Worm (Caenorhabditis elegans) whole organism, L1 larva: ENCODE measurements around the gene henn-1.

ENCODE experiments used
- C16A3.4 ChIP-seq: fragments of 150-350 bp; optimal IDR thresholded peaks from 2 replicates; lab custom pipeline; 2014; ENCODE audit warnings: missing biosample characterization, missing genetic modification characterization
- C34B4.2 ChIP-seq: sonication (generic microtip); optimal IDR thresholded peaks from 2 replicates; lab custom pipeline; 2017; ENCODE audit warnings: mild to moderate bottlenecking, missing genetic modification characterization, missing compliant biosample characterization
- F16B12.6 ChIP-seq: fragments of 150-350 bp; optimal IDR thresholded peaks from 2 replicates; lab custom pipeline; 2014; ENCODE audit warnings: missing biosample characterization, missing genetic modification characterization
- Y116A8C.19 ChIP-seq: sonication (generic microtip); optimal IDR thresholded peaks from 2 replicates; lab custom pipeline; 2016; ENCODE audit warnings: missing compliant biosample characterization, missing genetic modification characterization, borderline replicate concordance
- aha-1 ChIP-seq: fragments of 150-350 bp; optimal IDR thresholded peaks from 2 replicates; lab custom pipeline; 2014; ENCODE audit warnings: missing biosample characterization, missing genetic modification characterization
- ama-1 ChIP-seq: fragments of 150-350 bp; optimal IDR thresholded peaks from 2 replicates; lab custom pipeline; 2014
- ceh-8 ChIP-seq: fragments of 200-800 bp; sonication (Bioruptor generic); optimal IDR thresholded peaks from 2 replicates; lab custom pipeline; 2018; ENCODE audit warnings: mild to moderate bottlenecking, missing genetic modification characterization, moderate library complexity, missing compliant biosample characterization
- ceh-82 ChIP-seq, 3 experiments: fragments of 150-350 bp in 1 of 3; sonication (generic microtip) in 2 of 3; optimal IDR thresholded peaks; 2 replicates each; lab custom pipeline; 2014 to 2017; ENCODE audit warnings: missing biosample characterization in 3 of 3, missing genetic modification characterization in 3 of 3
- dsc-1 ChIP-seq: sonication (generic microtip); optimal IDR thresholded peaks from 2 replicates; lab custom pipeline; 2016; ENCODE audit warnings: mild to moderate bottlenecking, missing genetic modification characterization, missing compliant biosample characterization
- efl-1 ChIP-seq, 4 experiments: fragments of 150-350 bp; optimal IDR thresholded peaks in 3 of 4; peaks in 1 of 4; 1 replicate in 1 of 4; 2 replicates in 3 of 4; lab custom pipeline; 2014; ENCODE audit warnings: missing biosample characterization in 2 of 4, missing genetic modification characterization in 2 of 4, missing genetic modification reagents in 2 of 4
- efl-3 ChIP-seq: fragments of 200-800 bp; sonication (Bioruptor generic); optimal IDR thresholded peaks from 2 replicates; lab custom pipeline; 2018; ENCODE audit warnings: mild to moderate bottlenecking, missing genetic modification characterization, missing compliant biosample characterization
- egl-27 ChIP-seq, 2 experiments: fragments of 150-350 bp in 1 of 2; sonication (generic microtip); optimal IDR thresholded peaks; 3 replicates each; lab custom pipeline; 2017 to 2018; ENCODE audit warnings: missing biosample characterization in 2 of 2, missing genetic modification characterization in 2 of 2, missing genetic modification reagents in 2 of 2
- elt-2 ChIP-seq: sonication (generic microtip); optimal IDR thresholded peaks from 2 replicates; lab custom pipeline; 2016; ENCODE audit warnings: missing genetic modification characterization, mild to moderate bottlenecking, inconsistent platforms, missing compliant biosample characterization, missing genetic modification reagents
- ets-5 ChIP-seq: fragments of 200-800 bp; sonication (Bioruptor generic); IDR thresholded peaks from 2 replicates; pipeline ENCODE4 v1.3.6; 2022; ENCODE audit warnings: missing genetic modification characterization, missing compliant biosample characterization
- fkh-10 ChIP-seq: sonication (generic microtip); optimal IDR thresholded peaks from 2 replicates; lab custom pipeline; 2017; ENCODE audit warnings: missing biosample characterization, missing genetic modification reagents, missing genetic modification characterization
- fkh-8 ChIP-seq: sonication (generic microtip); optimal IDR thresholded peaks from 2 replicates; lab custom pipeline; 2016; ENCODE audit warnings: mild to moderate bottlenecking, missing genetic modification characterization, missing compliant biosample characterization
- fos-1 ChIP-seq: fragments of 150-350 bp; optimal IDR thresholded peaks from 2 replicates; lab custom pipeline; 2014; ENCODE audit warnings: missing biosample characterization, missing genetic modification characterization
- grh-1 ChIP-seq: fragments of 200-800 bp; sonication (Bioruptor generic); IDR thresholded peaks from 2 replicates; pipeline ENCODE4 v1.3.6; 2022; ENCODE audit warnings: missing genetic modification reagents, missing genetic modification characterization, missing compliant biosample characterization
- hlh-4 ChIP-seq: sonication (generic microtip); optimal IDR thresholded peaks from 2 replicates; lab custom pipeline; 2016; ENCODE audit warnings: mild to moderate bottlenecking, missing genetic modification characterization, missing compliant biosample characterization
- hpl-2 ChIP-seq: fragments of 150-350 bp; optimal IDR thresholded peaks from 2 replicates; lab custom pipeline; 2014; ENCODE audit warnings: missing biosample characterization, missing genetic modification reagents, missing genetic modification characterization
- irx-1 ChIP-seq: sonication (generic microtip); optimal IDR thresholded peaks from 2 replicates; lab custom pipeline; 2016; ENCODE audit warnings: missing genetic modification characterization, missing compliant biosample characterization
- isw-1 ChIP-seq: fragments of 200-800 bp; sonication (Bioruptor generic); IDR thresholded peaks from 2 replicates; pipeline ENCODE4 v1.3.6; 2022; ENCODE audit warnings: missing genetic modification characterization, missing compliant biosample characterization
- jun-1 ChIP-seq: fragments of 150-350 bp; optimal IDR thresholded peaks from 2 replicates; lab custom pipeline; 2014; ENCODE audit warnings: missing biosample characterization, missing genetic modification reagents, missing genetic modification characterization
- lin-14 ChIP-seq: fragments of 200-800 bp; sonication (Bioruptor generic); optimal IDR thresholded peaks from 2 replicates; lab custom pipeline; 2018; ENCODE audit warnings: mild to moderate bottlenecking, missing genetic modification characterization, moderate library complexity, missing compliant biosample characterization
- lin-15B ChIP-seq: fragments of 150-350 bp; sonication (generic microtip); optimal IDR thresholded peaks from 3 replicates; lab custom pipeline; 2014; ENCODE audit warnings: missing biosample characterization, missing genetic modification characterization
- lin-35 ChIP-seq, 2 experiments: fragments of 150-350 bp; optimal IDR thresholded peaks; 2 replicates each; lab custom pipeline; 2014; ENCODE audit warnings: missing biosample characterization in 2 of 2, missing genetic modification characterization in 2 of 2, missing genetic modification reagents in 2 of 2
- lsy-2 ChIP-seq, 2 experiments: fragments of 150-350 bp; optimal IDR thresholded peaks; 2 replicates each; lab custom pipeline; 2014; ENCODE audit warnings: missing biosample characterization in 2 of 2, missing genetic modification characterization in 2 of 2
- mab-9 ChIP-seq: fragments of 200-800 bp; sonication (Bioruptor generic); IDR thresholded peaks from 2 replicates; pipeline ENCODE4 v1.3.6; 2022; ENCODE audit warnings: missing genetic modification reagents, missing genetic modification characterization, missing compliant biosample characterization
- mdl-1 ChIP-seq, 2 experiments: fragments of 150-350 bp; optimal IDR thresholded peaks; 2 replicates each; lab custom pipeline; 2014 to 2017; ENCODE audit warnings: missing biosample characterization in 2 of 2, missing genetic modification characterization in 2 of 2, inconsistent platforms in 1 of 2
- mef-2 ChIP-seq: fragments of 150-350 bp; optimal IDR thresholded peaks from 2 replicates; lab custom pipeline; 2014; ENCODE audit warnings: missing biosample characterization, missing genetic modification characterization
- mep-1 ChIP-seq: fragments of 150-350 bp; optimal IDR thresholded peaks from 2 replicates; lab custom pipeline; 2014; ENCODE audit warnings: missing biosample characterization, missing genetic modification characterization
- nhr-19 ChIP-seq: fragments of 200-800 bp; sonication (Bioruptor generic); conservative IDR thresholded peaks from 2 replicates; pipeline ENCODE4 v1.3.6; 2022; ENCODE audit warnings: missing genetic modification characterization, missing compliant biosample characterization
- nhr-20 ChIP-seq: sonication (generic microtip); optimal IDR thresholded peaks from 2 replicates; lab custom pipeline; 2016; ENCODE audit warnings: mild to moderate bottlenecking, missing genetic modification characterization, missing compliant biosample characterization
- nhr-28 ChIP-seq: fragments of 150-350 bp; optimal IDR thresholded peaks from 2 replicates; lab custom pipeline; 2014; ENCODE audit warnings: missing biosample characterization, missing genetic modification characterization
- nhr-47 ChIP-seq: sonication (generic microtip); optimal IDR thresholded peaks from 2 replicates; lab custom pipeline; 2016; ENCODE audit warnings: mild to moderate bottlenecking, missing genetic modification characterization, moderate library complexity, missing compliant biosample characterization
- nhr-76 ChIP-seq: sonication (generic microtip); optimal IDR thresholded peaks from 2 replicates; lab custom pipeline; 2017; ENCODE audit warnings: missing biosample characterization, missing genetic modification characterization
- nhr-84 ChIP-seq: sonication (generic microtip); optimal IDR thresholded peaks from 2 replicates; lab custom pipeline; 2017; ENCODE audit warnings: missing biosample characterization, missing genetic modification characterization
- nhr-85 ChIP-seq: sonication (generic microtip); peaks from one replicate; lab custom pipeline; 2016; ENCODE audit warnings: missing genetic modification characterization, inconsistent platforms, missing compliant biosample characterization
- nhr-90 ChIP-seq: sonication (generic microtip); optimal IDR thresholded peaks from 2 replicates; lab custom pipeline; 2016; ENCODE audit warnings: mild to moderate bottlenecking, missing genetic modification characterization, missing compliant biosample characterization; ENCODE audit not compliant: poor library complexity
- pqm-1 ChIP-seq: sonication (generic microtip); optimal IDR thresholded peaks from 3 replicates; lab custom pipeline; 2017; ENCODE audit warnings: missing biosample characterization, missing genetic modification characterization
- rnt-1 ChIP-seq: sonication (generic microtip); optimal IDR thresholded peaks from 2 replicates; lab custom pipeline; 2016; ENCODE audit warnings: mild to moderate bottlenecking, missing genetic modification characterization, moderate library complexity, missing compliant biosample characterization
- skn-1 ChIP-seq: fragments of 150-350 bp; optimal IDR thresholded peaks from 2 replicates; lab custom pipeline; 2014; ENCODE audit warnings: missing biosample characterization, missing genetic modification characterization
- snu-23 ChIP-seq: sonication (generic microtip); optimal IDR thresholded peaks from 2 replicates; lab custom pipeline; 2016; ENCODE audit warnings: missing genetic modification characterization, missing compliant biosample characterization
- sox-4 ChIP-seq: sonication (generic microtip); optimal IDR thresholded peaks from 2 replicates; lab custom pipeline; 2016; ENCODE audit warnings: missing genetic modification characterization, missing compliant biosample characterization
- sup-37 ChIP-seq: fragments of 200-800 bp; sonication (Bioruptor generic); optimal IDR thresholded peaks from 2 replicates; lab custom pipeline; 2018; ENCODE audit warnings: mild to moderate bottlenecking, missing genetic modification characterization, missing compliant biosample characterization
- swsn-7 ChIP-seq: sonication (generic microtip); optimal IDR thresholded peaks from 2 replicates; lab custom pipeline; 2016; ENCODE audit warnings: missing genetic modification characterization, missing compliant biosample characterization
- tlp-1 ChIP-seq: fragments of 150-350 bp; optimal IDR thresholded peaks from 2 replicates; lab custom pipeline; 2014; ENCODE audit warnings: missing biosample characterization, missing genetic modification characterization
- unc-130 ChIP-seq: fragments of 150-350 bp; optimal IDR thresholded peaks from 2 replicates; lab custom pipeline; 2017; ENCODE audit warnings: missing biosample characterization, missing genetic modification characterization, inconsistent platforms
- unc-30 ChIP-seq: sonication (generic microtip); optimal IDR thresholded peaks from 2 replicates; lab custom pipeline; 2017; ENCODE audit warnings: missing biosample characterization, missing genetic modification characterization
- unc-86 ChIP-seq: sonication (generic microtip); optimal IDR thresholded peaks from 2 replicates; lab custom pipeline; 2016; ENCODE audit warnings: missing genetic modification characterization, missing compliant biosample characterization
- unc-98 ChIP-seq: fragments of 200-800 bp; sonication (Bioruptor generic); IDR thresholded peaks from 2 replicates; pipeline ENCODE4 v1.3.6; 2022; ENCODE audit warnings: missing genetic modification characterization, missing compliant biosample characterization
- xbp-1 ChIP-seq: sonication (generic microtip); optimal IDR thresholded peaks from 2 replicates; lab custom pipeline; 2016; ENCODE audit warnings: missing genetic modification characterization, missing compliant biosample characterization
- zip-4 ChIP-seq: fragments of 200-800 bp; sonication (Bioruptor generic); optimal IDR thresholded peaks from 2 replicates; lab custom pipeline; 2018; ENCODE audit warnings: mild to moderate bottlenecking, missing genetic modification characterization, moderate library complexity, missing compliant biosample characterization

The henn-1 gene

DNA sequence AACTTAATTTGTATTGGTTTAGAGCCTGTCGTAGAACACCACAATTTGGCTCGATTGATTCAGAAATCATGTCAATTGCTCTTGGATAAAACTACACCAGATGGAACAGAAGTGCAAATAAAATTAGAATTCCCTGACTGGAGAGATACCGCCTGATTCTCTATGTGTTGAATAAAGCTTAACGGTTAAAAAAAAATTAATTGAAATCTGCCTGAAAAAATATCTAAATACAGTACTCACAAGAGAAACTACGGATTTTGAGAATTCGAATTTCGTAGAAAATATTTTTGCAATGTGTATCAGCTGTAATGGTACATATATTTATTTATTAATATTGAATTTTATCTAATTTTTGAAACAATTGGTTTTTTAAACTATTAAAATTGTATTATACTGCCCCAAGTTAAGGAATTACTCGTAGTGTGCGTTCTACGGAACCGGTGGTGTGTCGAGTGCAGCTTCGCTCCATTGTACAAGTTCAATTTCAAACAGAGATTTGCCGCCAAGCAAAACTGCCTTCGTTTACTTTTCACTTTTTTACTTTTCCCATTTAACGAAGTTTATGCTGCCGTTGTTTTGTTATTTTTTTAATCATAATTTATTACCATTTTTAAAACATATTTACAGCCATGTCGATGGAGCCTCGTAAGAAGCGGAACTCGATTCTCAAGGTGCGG is 17.7 kb downstream of the henn-1 start, which contains the start of gene knl-1 (continued):
- peak; percentile 74 for TF ChIP-seq lin-15B (tag; lab: Kevin White, UChicago)
- TF ChIP-seq elt-2 (tag; lab: Kevin White, UChicago): no peak
- peak; percentile 25 for TF ChIP-seq nhr-90 (tag; lab: Kevin White, UChicago)
- TF ChIP-seq unc-30 (tag; lab: Kevin White, UChicago): no peak
- peak in 1 of 3 experiments; percentile 61 for TF ChIP-seq ceh-82 (tag; optimal IDR thresholded peaks at IDR 0.05; lab: Kevin White, UChicago)
- no peak for TF ChIP-seq pqm-1
- TF ChIP-seq unc-86 (tag; lab: Kevin White, UChicago): no peak
- peak; percentile 46 for TF ChIP-seq lin-14
- no peak for TF ChIP-seq nhr-28 (tag; lab: Kevin White, UChicago)
- TF ChIP-seq ets-5 (GFP tag; lab: Robert Waterston, UW): no peak
- TF ChIP-seq unc-98 (GFP tag; lab: Robert Waterston, UW): no peak
- TF ChIP-seq rnt-1 (tag; lab: Kevin White, UChicago): peak; percentile 65
- no peak for TF ChIP-seq fkh-10 (GFP tag; lab: Kevin White, UChicago)
- TF ChIP-seq egl-27 (tag; optimal IDR thresholded peaks at IDR 0.05; lab: Kevin White, UChicago): no peak
- TF ChIP-seq nhr-76 (tag; lab: Kevin White, UChicago): no peak
- no peak for TF ChIP-seq sox-4 (tag; lab: Kevin White, UChicago)
- TF ChIP-seq efl-1 (optimal IDR thresholded peaks at IDR 0.05; lab: Kevin White, UChicago): peak; percentile 84 to 91
- TF ChIP-seq efl-1 (GFP tag; optimal IDR thresholded peaks at IDR 0.05 in 1 of 2; lab: Kevin White, UChicago): peak; percentile 83 to 97
- TF ChIP-seq isw-1: no peak; the same call in 1 of the 2 replicates
- peak; percentile 62 for TF ChIP-seq nhr-85 (tag; lab: Kevin White, UChicago)
- TF ChIP-seq xbp-1 (tag; lab: Kevin White, UChicago): peak; percentile 22
- TF ChIP-seq swsn-7: peak; percentile 17
- TF ChIP-seq nhr-84 (tag; lab: Kevin White, UChicago): no peak
- TF ChIP-seq lin-35 (GFP tag; optimal IDR thresholded peaks at IDR 0.05; lab: Kevin White, UChicago): peak; percentile 77 to 94
- TF ChIP-seq sup-37: no peak
- TF ChIP-seq irx-1 (tag; lab: Kevin White, UChicago): no peak
- no peak for TF ChIP-seq unc-130 (tag; lab: Kevin White, UChicago)
- peak; percentile 42 for TF ChIP-seq F16B12.6
- TF ChIP-seq C34B4.2: no peak
- TF ChIP-seq ceh-8 (GFP tag; lab: Kevin White, UChicago): no peak
- no peak for TF ChIP-seq hpl-2 (GFP tag; lab: Kevin White, UChicago)
- no peak for TF ChIP-seq fos-1
- peak; percentile 50 for TF ChIP-seq snu-23 (GFP tag; lab: Kevin White, UChicago)
- TF ChIP-seq fkh-8: peak; percentile 19
- peak; percentile 69 for TF ChIP-seq mep-1 (tag; lab: Kevin White, UChicago)
- peak; percentile 27 for TF ChIP-seq nhr-20 (tag; lab: Kevin White, UChicago)
- TF ChIP-seq zip-4: no peak
- TF ChIP-seq mef-2 (tag; lab: Kevin White, UChicago): no peak
- TF ChIP-seq nhr-47 (tag; lab: Kevin White, UChicago): no peak
- no peak for TF ChIP-seq efl-3 (GFP tag; lab: Kevin White, UChicago)
- TF ChIP-seq skn-1 (tag; lab: Kevin White, UChicago): peak; percentile 36
- no peak for TF ChIP-seq mdl-1 (tag; optimal IDR thresholded peaks at IDR 0.05; lab: Kevin White, UChicago)
- no peak for TF ChIP-seq grh-1 (GFP tag; lab: Robert Waterston, UW)
- no peak for TF ChIP-seq ama-1
- no peak for TF ChIP-seq jun-1
- peak; percentile 82 for TF ChIP-seq C16A3.4 (tag; lab: Kevin White, UChicago)
- no peak for TF ChIP-seq hlh-4 (tag; lab: Kevin White, UChicago)
- TF ChIP-seq nhr-19 (GFP tag; lab: Robert Waterston, UW): no peak
- TF ChIP-seq aha-1 (tag; lab: Kevin White, UChicago): no peak
- no peak for TF ChIP-seq mab-9 (GFP tag; lab: Robert Waterston, UW)
- TF ChIP-seq lsy-2 (tag; optimal IDR thresholded peaks at IDR 0.05; lab: Kevin White, UChicago): peak; percentile 28 to 82
- TF ChIP-seq dsc-1 (tag; lab: Kevin White, UChicago): no peak
- TF ChIP-seq tlp-1 (tag; lab: Kevin White, UChicago): no peak
- TF ChIP-seq Y116A8C.19 (tag; lab: Kevin White, UChicago): no peak
